Worm (Caenorhabditis elegans) whole organism, L1 larva: Measurements from ENCODE around the gene F53E10.5.

Experiments
- C04F5.9 ChIP-seq: sonication (generic microtip); optimal IDR thresholded peaks from 2 replicates; lab custom pipeline; 2016; ENCODE audit warnings: missing genetic modification characterization, missing compliant biosample characterization
- C16A3.4 ChIP-seq: fragments of 150-350 bp; optimal IDR thresholded peaks from 2 replicates; lab custom pipeline; 2014; ENCODE audit warnings: missing biosample characterization, missing genetic modification characterization
- F16B12.6 ChIP-seq: fragments of 150-350 bp; optimal IDR thresholded peaks from 2 replicates; lab custom pipeline; 2014; ENCODE audit warnings: missing biosample characterization, missing genetic modification characterization
- alr-1 ChIP-seq: fragments of 200-800 bp; sonication (Bioruptor generic); optimal IDR thresholded peaks from 2 replicates; lab custom pipeline; 2018; ENCODE audit warnings: borderline replicate concordance, mild to moderate bottlenecking, missing genetic modification characterization, missing compliant biosample characterization
- aly-2 ChIP-seq: fragments of 150-350 bp; optimal IDR thresholded peaks from 2 replicates; lab custom pipeline; 2014; ENCODE audit warnings: missing biosample characterization, missing genetic modification characterization
- ama-1 ChIP-seq: fragments of 150-350 bp; optimal IDR thresholded peaks from 2 replicates; lab custom pipeline; 2014
- ceh-63 ChIP-seq: fragments of 200-800 bp; sonication (Bioruptor generic); optimal IDR thresholded peaks from 2 replicates; lab custom pipeline; 2018; ENCODE audit warnings: mild to moderate bottlenecking, missing genetic modification characterization, missing compliant biosample characterization
- ceh-8 ChIP-seq: fragments of 200-800 bp; sonication (Bioruptor generic); optimal IDR thresholded peaks from 2 replicates; lab custom pipeline; 2018; ENCODE audit warnings: mild to moderate bottlenecking, missing genetic modification characterization, moderate library complexity, missing compliant biosample characterization
- ceh-82 ChIP-seq, 3 experiments: fragments of 150-350 bp in 1 of 3; sonication (generic microtip) in 2 of 3; optimal IDR thresholded peaks; 2 replicates each; lab custom pipeline; 2014 to 2017; ENCODE audit warnings: missing biosample characterization in 3 of 3, missing genetic modification characterization in 3 of 3
- ceh-88 ChIP-seq: fragments of 200-800 bp; sonication (Bioruptor generic); IDR thresholded peaks from 2 replicates; pipeline ENCODE4 v1.3.6; 2022; ENCODE audit warnings: missing genetic modification characterization, missing compliant biosample characterization
- efl-1 ChIP-seq, 4 experiments: fragments of 150-350 bp; optimal IDR thresholded peaks in 3 of 4; peaks in 1 of 4; 1 replicate in 1 of 4; 2 replicates in 3 of 4; lab custom pipeline; 2014; ENCODE audit warnings: missing biosample characterization in 2 of 4, missing genetic modification characterization in 2 of 4, missing genetic modification reagents in 2 of 4
- efl-3 ChIP-seq: fragments of 200-800 bp; sonication (Bioruptor generic); optimal IDR thresholded peaks from 2 replicates; lab custom pipeline; 2018; ENCODE audit warnings: mild to moderate bottlenecking, missing genetic modification characterization, missing compliant biosample characterization
- elt-3 ChIP-seq, 6 experiments: fragments of 150-350 bp in 1 of 6; sonication (generic microtip); optimal IDR thresholded peaks; 2 replicates each; lab custom pipeline; 2017 to 2018; ENCODE audit warnings: missing biosample characterization in 6 of 6, missing genetic modification characterization in 6 of 6, inconsistent platforms in 1 of 6
- ets-5 ChIP-seq: fragments of 200-800 bp; sonication (Bioruptor generic); IDR thresholded peaks from 2 replicates; pipeline ENCODE4 v1.3.6; 2022; ENCODE audit warnings: missing genetic modification characterization, missing compliant biosample characterization
- fkh-8 ChIP-seq: sonication (generic microtip); optimal IDR thresholded peaks from 2 replicates; lab custom pipeline; 2016; ENCODE audit warnings: mild to moderate bottlenecking, missing genetic modification characterization, missing compliant biosample characterization
- fos-1 ChIP-seq: fragments of 150-350 bp; optimal IDR thresholded peaks from 2 replicates; lab custom pipeline; 2014; ENCODE audit warnings: missing biosample characterization, missing genetic modification characterization
- grh-1 ChIP-seq: fragments of 200-800 bp; sonication (Bioruptor generic); IDR thresholded peaks from 2 replicates; pipeline ENCODE4 v1.3.6; 2022; ENCODE audit warnings: missing genetic modification reagents, missing genetic modification characterization, missing compliant biosample characterization
- hlh-17 ChIP-seq: fragments of 200-800 bp; sonication (Bioruptor generic); optimal IDR thresholded peaks from 2 replicates; lab custom pipeline; 2018; ENCODE audit warnings: missing genetic modification characterization, mild to moderate bottlenecking, missing compliant biosample characterization, moderate library complexity, borderline replicate concordance
- hlh-4 ChIP-seq: sonication (generic microtip); optimal IDR thresholded peaks from 2 replicates; lab custom pipeline; 2016; ENCODE audit warnings: mild to moderate bottlenecking, missing genetic modification characterization, missing compliant biosample characterization
- hpl-2 ChIP-seq: fragments of 150-350 bp; optimal IDR thresholded peaks from 2 replicates; lab custom pipeline; 2014; ENCODE audit warnings: missing biosample characterization, missing genetic modification reagents, missing genetic modification characterization
- lin-39 ChIP-seq: fragments of 150-350 bp; optimal IDR thresholded peaks from 2 replicates; lab custom pipeline; 2014; ENCODE audit warnings: missing biosample characterization, missing genetic modification reagents, missing genetic modification characterization
- lir-3 ChIP-seq: sonication (generic microtip); optimal IDR thresholded peaks from 2 replicates; lab custom pipeline; 2016; ENCODE audit warnings: mild to moderate bottlenecking, missing genetic modification characterization, moderate library complexity, missing compliant biosample characterization; ENCODE audit not compliant: poor library complexity
- mab-9 ChIP-seq: fragments of 200-800 bp; sonication (Bioruptor generic); IDR thresholded peaks from 2 replicates; pipeline ENCODE4 v1.3.6; 2022; ENCODE audit warnings: missing genetic modification reagents, missing genetic modification characterization, missing compliant biosample characterization
- mdl-1 ChIP-seq, 2 experiments: fragments of 150-350 bp; optimal IDR thresholded peaks; 2 replicates each; lab custom pipeline; 2014 to 2017; ENCODE audit warnings: missing biosample characterization in 2 of 2, missing genetic modification characterization in 2 of 2, inconsistent platforms in 1 of 2
- mep-1 ChIP-seq: fragments of 150-350 bp; optimal IDR thresholded peaks from 2 replicates; lab custom pipeline; 2014; ENCODE audit warnings: missing biosample characterization, missing genetic modification characterization
- nhr-12 ChIP-seq: sonication (generic microtip); optimal IDR thresholded peaks from 2 replicates; lab custom pipeline; 2017; ENCODE audit warnings: missing biosample characterization, missing genetic modification characterization
- nhr-19 ChIP-seq: fragments of 200-800 bp; sonication (Bioruptor generic); conservative IDR thresholded peaks from 2 replicates; pipeline ENCODE4 v1.3.6; 2022; ENCODE audit warnings: missing genetic modification characterization, missing compliant biosample characterization
- nhr-28 ChIP-seq: fragments of 150-350 bp; optimal IDR thresholded peaks from 2 replicates; lab custom pipeline; 2014; ENCODE audit warnings: missing biosample characterization, missing genetic modification characterization
- nhr-76 ChIP-seq: sonication (generic microtip); optimal IDR thresholded peaks from 2 replicates; lab custom pipeline; 2017; ENCODE audit warnings: missing biosample characterization, missing genetic modification characterization
- nhr-77 ChIP-seq: fragments of 150-350 bp; optimal IDR thresholded peaks from 2 replicates; lab custom pipeline; 2014; ENCODE audit warnings: missing biosample characterization, missing genetic modification characterization
- nhr-84 ChIP-seq: sonication (generic microtip); optimal IDR thresholded peaks from 2 replicates; lab custom pipeline; 2017; ENCODE audit warnings: missing biosample characterization, missing genetic modification characterization
- nhr-85 ChIP-seq: sonication (generic microtip); peaks from one replicate; lab custom pipeline; 2016; ENCODE audit warnings: missing genetic modification characterization, inconsistent platforms, missing compliant biosample characterization
- nhr-90 ChIP-seq: sonication (generic microtip); optimal IDR thresholded peaks from 2 replicates; lab custom pipeline; 2016; ENCODE audit warnings: mild to moderate bottlenecking, missing genetic modification characterization, missing compliant biosample characterization; ENCODE audit not compliant: poor library complexity
- pag-3 ChIP-seq: sonication (generic microtip); optimal IDR thresholded peaks from 2 replicates; lab custom pipeline; 2017; ENCODE audit warnings: missing genetic modification characterization, mild to moderate bottlenecking, missing compliant biosample characterization, antibody characterized with exemption, borderline replicate concordance; ENCODE audit not compliant: insufficient read depth
- pqm-1 ChIP-seq: sonication (generic microtip); optimal IDR thresholded peaks from 3 replicates; lab custom pipeline; 2017; ENCODE audit warnings: missing biosample characterization, missing genetic modification characterization
- rnt-1 ChIP-seq: sonication (generic microtip); optimal IDR thresholded peaks from 2 replicates; lab custom pipeline; 2016; ENCODE audit warnings: mild to moderate bottlenecking, missing genetic modification characterization, moderate library complexity, missing compliant biosample characterization
- snpc-4 ChIP-seq: fragments of 150-350 bp; optimal IDR thresholded peaks from 2 replicates; lab custom pipeline; 2014; ENCODE audit warnings: missing biosample characterization, missing genetic modification characterization
- snu-23 ChIP-seq: sonication (generic microtip); optimal IDR thresholded peaks from 2 replicates; lab custom pipeline; 2016; ENCODE audit warnings: missing genetic modification characterization, missing compliant biosample characterization
- sptf-1 ChIP-seq: fragments of 150-350 bp; optimal IDR thresholded peaks from 2 replicates; lab custom pipeline; 2014; ENCODE audit warnings: missing biosample characterization, missing genetic modification characterization
- unc-130 ChIP-seq: fragments of 150-350 bp; optimal IDR thresholded peaks from 2 replicates; lab custom pipeline; 2017; ENCODE audit warnings: missing biosample characterization, missing genetic modification characterization, inconsistent platforms
- unc-30 ChIP-seq: sonication (generic microtip); optimal IDR thresholded peaks from 2 replicates; lab custom pipeline; 2017; ENCODE audit warnings: missing biosample characterization, missing genetic modification characterization
- unc-62 ChIP-seq: fragments of 150-350 bp; optimal IDR thresholded peaks from 2 replicates; lab custom pipeline; 2014; ENCODE audit warnings: missing biosample characterization, missing genetic modification reagents, missing genetic modification characterization
- unc-86 ChIP-seq: sonication (generic microtip); optimal IDR thresholded peaks from 2 replicates; lab custom pipeline; 2016; ENCODE audit warnings: missing genetic modification characterization, missing compliant biosample characterization
- unc-98 ChIP-seq: fragments of 200-800 bp; sonication (Bioruptor generic); IDR thresholded peaks from 2 replicates; pipeline ENCODE4 v1.3.6; 2022; ENCODE audit warnings: missing genetic modification characterization, missing compliant biosample characterization
- zip-4 ChIP-seq: fragments of 200-800 bp; sonication (Bioruptor generic); optimal IDR thresholded peaks from 2 replicates; lab custom pipeline; 2018; ENCODE audit warnings: mild to moderate bottlenecking, missing genetic modification characterization, moderate library complexity, missing compliant biosample characterization
- ztf-11 ChIP-seq, 2 experiments: sonication (generic microtip); optimal IDR thresholded peaks; 2 replicates each; lab custom pipeline; 2016 to 2017; ENCODE audit warnings: missing genetic modification characterization in 2 of 2, missing biosample characterization in 1 of 2, missing compliant biosample characterization in 1 of 2

The F53E10.5 gene

ce11 chrV:2600543-2600942 is 1.8 kb upstream of the F53E10.5 start (continued):
- TF ChIP-seq mdl-1 (tag; optimal IDR thresholded peaks at IDR 0.05; lab: Kevin White, UChicago) = peak in 1 of 2 experiments; percentile 57
- TF ChIP-seq unc-30 (tag; lab: Kevin White, UChicago) = no peak
- no peak for TF ChIP-seq alr-1 (tag; lab: Kevin White, UChicago)
- no peak for TF ChIP-seq hlh-17
- TF ChIP-seq unc-98 (GFP tag; lab: Robert Waterston, UW) = peak; percentile 89
- peak; percentile 90 for TF ChIP-seq nhr-90 (tag; lab: Kevin White, UChicago)
- TF ChIP-seq nhr-76 (tag; lab: Kevin White, UChicago) = no peak
- peak; percentile 95 for TF ChIP-seq nhr-85 (tag; lab: Kevin White, UChicago)
- no peak for TF ChIP-seq hlh-4 (tag; lab: Kevin White, UChicago)
- TF ChIP-seq elt-3 (tag; optimal IDR thresholded peaks at IDR 0.05; lab: Kevin White, UChicago) = peak in 1 of 6 experiments; percentile 1
- peak; percentile 74 for TF ChIP-seq zip-4
- TF ChIP-seq lin-39 = peak; percentile 36
- peak; percentile 95 for TF ChIP-seq ceh-88 (GFP tag; lab: Robert Waterston, UW)
- TF ChIP-seq grh-1 (GFP tag; lab: Robert Waterston, UW) = peak; percentile 95
- peak; percentile 71 for TF ChIP-seq C16A3.4
- TF ChIP-seq efl-3 (GFP tag; lab: Kevin White, UChicago) = peak; percentile 2
- TF ChIP-seq fkh-8 (tag; lab: Kevin White, UChicago) = peak; percentile 94
- TF ChIP-seq nhr-77 (tag; lab: Kevin White, UChicago) = peak; percentile 63
- peak; percentile 84 for TF ChIP-seq mep-1 (tag; lab: Kevin White, UChicago)
- peak; percentile 71 for TF ChIP-seq snpc-4
- TF ChIP-seq efl-1 (optimal IDR thresholded peaks at IDR 0.05; lab: Kevin White, UChicago) = peak; percentile 99
- peak; percentile 97 to 100 for TF ChIP-seq efl-1 (GFP tag; optimal IDR thresholded peaks at IDR 0.05 in 1 of 2; lab: Kevin White, UChicago)
- TF ChIP-seq pag-3 (tag; lab: Kevin White, UChicago) = no peak
- peak; percentile 84 for TF ChIP-seq ceh-8 (GFP tag; lab: Kevin White, UChicago)
- peak; percentile 87 for TF ChIP-seq F16B12.6 (tag; lab: Kevin White, UChicago)
- no peak for TF ChIP-seq nhr-84 (tag; lab: Kevin White, UChicago)
- TF ChIP-seq snu-23 (GFP tag; lab: Kevin White, UChicago) = peak; percentile 93
- peak; percentile 93 for TF ChIP-seq rnt-1 (tag; lab: Kevin White, UChicago)
- no peak for TF ChIP-seq unc-62 (GFP tag; lab: Kevin White, UChicago)
- TF ChIP-seq nhr-28 (tag; lab: Kevin White, UChicago) = no peak
- TF ChIP-seq sptf-1 = no peak
- peak; percentile 52 for TF ChIP-seq fos-1 (tag; lab: Kevin White, UChicago)
- TF ChIP-seq unc-86 = peak; percentile 93
- peak; percentile 98 for TF ChIP-seq nhr-19
- peak; percentile 77 for TF ChIP-seq C04F5.9 (tag; lab: Kevin White, UChicago)
- peak; percentile 52; the same call in 1 of the 2 replicates for TF ChIP-seq ets-5 (GFP tag; lab: Robert Waterston, UW)
- TF ChIP-seq aly-2 (tag; lab: Kevin White, UChicago) = no peak
- TF ChIP-seq unc-130 (tag; lab: Kevin White, UChicago) = peak; percentile 21
- TF ChIP-seq mab-9 (GFP tag; lab: Robert Waterston, UW) = peak; percentile 97
- TF ChIP-seq pqm-1 (tag; lab: Kevin White, UChicago) = no peak
- TF ChIP-seq lir-3 = peak; percentile 88
- TF ChIP-seq ceh-82 (tag; optimal IDR thresholded peaks at IDR 0.05; lab: Kevin White, UChicago) = peak; percentile 45 to 73 (median 72)
- TF ChIP-seq ztf-11 (tag; optimal IDR thresholded peaks at IDR 0.05; lab: Kevin White, UChicago) = peak in 1 of 2 experiments; percentile 76
- no peak for TF ChIP-seq ama-1 (lab: Kevin White, UChicago)
- TF ChIP-seq nhr-12 = no peak
- peak; percentile 51 for TF ChIP-seq hpl-2 (GFP tag; lab: Kevin White, UChicago)
- peak; percentile 60 for TF ChIP-seq ceh-63 (GFP tag; lab: Kevin White, UChicago)
